Fruit fly (Drosophila melanogaster) whole organism, embryonic: ENCODE results near the gene mahe.

Experiments
- Asciz ChIP-seq: fragments of 200-800 bp; sonication (Bioruptor generic); optimal IDR thresholded peaks from 2 replicates; lab custom pipeline; 2017; ENCODE audit warnings: missing biosample characterization, mild to moderate bottlenecking, missing genetic modification characterization, missing genetic modification reagents
- Atf6 ChIP-seq: fragments of 200-800 bp; sonication (Bioruptor generic); IDR thresholded peaks from 2 replicates; pipeline ENCODE4 v1.3.6; 2022; ENCODE audit warnings: missing biosample characterization, missing genetic modification characterization
- Bteb2 ChIP-seq: fragments of 200-800 bp; sonication (Bioruptor generic); optimal IDR thresholded peaks from 2 replicates; lab custom pipeline; 2016; ENCODE audit warnings: missing biosample characterization, missing genetic modification characterization
- CG10147 ChIP-seq: fragments of 200-800 bp; sonication (Bioruptor generic); optimal IDR thresholded peaks from 2 replicates; lab custom pipeline; 2019; ENCODE audit warnings: missing biosample characterization, mild to moderate bottlenecking, missing genetic modification characterization, moderate library complexity
- CG10321 ChIP-seq: fragments of 200-800 bp; sonication (Bioruptor generic); IDR thresholded peaks from 2 replicates; pipeline ENCODE4 v1.3.6; 2022; ENCODE audit warnings: missing biosample characterization, missing genetic modification characterization
- CG10654 ChIP-seq: fragments of 200-800 bp; sonication (Bioruptor generic); optimal IDR thresholded peaks from 2 replicates; lab custom pipeline; 2016; ENCODE audit warnings: missing biosample characterization, missing genetic modification characterization
- CG10979 ChIP-seq: fragments of 200-800 bp; sonication (Bioruptor generic); optimal IDR thresholded peaks from 2 replicates; lab custom pipeline; 2018; ENCODE audit warnings: missing biosample characterization, mild to moderate bottlenecking, missing genetic modification characterization, moderate library complexity
- CG12155 ChIP-seq: fragments of 200-800 bp; sonication (Bioruptor generic); optimal IDR thresholded peaks from 3 replicates; lab custom pipeline; 2016; ENCODE audit warnings: missing biosample characterization, missing genetic modification characterization
- CG12299 ChIP-seq: fragments of 200-800 bp; sonication (Bioruptor generic); optimal IDR thresholded peaks from 2 replicates; lab custom pipeline; 2018; ENCODE audit warnings: missing biosample characterization, mild to moderate bottlenecking, missing genetic modification characterization
- CG14014 ChIP-seq: fragments of 200-800 bp; sonication (Bioruptor generic); IDR thresholded peaks from 2 replicates; pipeline ENCODE4 v1.3.6; 2022; ENCODE audit warnings: missing biosample characterization, missing genetic modification characterization
- CG14050 ChIP-seq: fragments of 200-800 bp; sonication (Bioruptor generic); IDR thresholded peaks from 3 replicates; pipeline ENCODE4 v1.3.6; 2022; ENCODE audit warnings: missing biosample characterization, missing genetic modification characterization
- CG16863 ChIP-seq: fragments of 200-800 bp; sonication (Bioruptor generic); optimal IDR thresholded peaks from 3 replicates; lab custom pipeline; 2016; ENCODE audit warnings: missing biosample characterization, missing genetic modification characterization
- CG17568 ChIP-seq: fragments of 200-800 bp; sonication (Bioruptor generic); optimal IDR thresholded peaks from 2 replicates; lab custom pipeline; 2018; ENCODE audit warnings: missing biosample characterization, mild to moderate bottlenecking, missing genetic modification characterization, moderate library complexity
- CG18619 ChIP-seq: fragments of 200-800 bp; sonication (Bioruptor generic); optimal IDR thresholded peaks from 3 replicates; lab custom pipeline; 2017; ENCODE audit warnings: missing biosample characterization, mild to moderate bottlenecking, missing genetic modification characterization
- CG33213 ChIP-seq: fragments of 200-800 bp; sonication (Bioruptor generic); optimal IDR thresholded peaks from 3 replicates; lab custom pipeline; 2016; ENCODE audit warnings: missing biosample characterization, missing genetic modification characterization
- CG3838 ChIP-seq: fragments of 200-800 bp; sonication (Bioruptor generic); optimal IDR thresholded peaks from 3 replicates; lab custom pipeline; 2016; ENCODE audit warnings: missing biosample characterization, missing genetic modification characterization
- CG4360 ChIP-seq: fragments of 200-800 bp; sonication (Bioruptor generic); IDR thresholded peaks from 2 replicates; pipeline ENCODE4 v1.3.6; 2022; ENCODE audit warnings: missing biosample characterization, missing genetic modification characterization
- CG4424 ChIP-seq: fragments of 200-800 bp; sonication (Bioruptor generic); optimal IDR thresholded peaks from 3 replicates; lab custom pipeline; 2016; ENCODE audit warnings: missing biosample characterization, missing genetic modification characterization
- CG4730 ChIP-seq: fragments of 200-800 bp; sonication (Bioruptor generic); IDR thresholded peaks from 2 replicates; pipeline ENCODE4 v1.3.6; 2022; ENCODE audit warnings: missing biosample characterization, missing genetic modification characterization
- CG4820 ChIP-seq: fragments of 200-800 bp; sonication (Bioruptor generic); optimal IDR thresholded peaks from 3 replicates; lab custom pipeline; 2016; ENCODE audit warnings: missing biosample characterization, missing genetic modification characterization
- CG6689 ChIP-seq: fragments of 200-800 bp; sonication (Bioruptor generic); IDR thresholded peaks from 2 replicates; pipeline ENCODE4 v1.3.6; 2022; ENCODE audit warnings: missing biosample characterization, missing genetic modification characterization
- CG8478 ChIP-seq: fragments of >200 bp; optimal IDR thresholded peaks from 2 replicates; lab custom pipeline; 2018
- D19B ChIP-seq: fragments of 200-800 bp; sonication (Bioruptor generic); optimal IDR thresholded peaks from 2 replicates; lab custom pipeline; 2017; ENCODE audit warnings: missing biosample characterization, mild to moderate bottlenecking, missing genetic modification characterization
- E2f1 ChIP-seq: fragments of 200-800 bp; sonication (Bioruptor generic); IDR thresholded peaks from 2 replicates; pipeline ENCODE4 v1.3.6; 2022; ENCODE audit warnings: missing biosample characterization, missing genetic modification characterization
- E2f2 ChIP-seq: fragments of 200-800 bp; sonication (Bioruptor generic); IDR thresholded peaks from 2 replicates; pipeline ENCODE4 v1.3.6; 2022; ENCODE audit warnings: missing biosample characterization, missing genetic modification characterization
- Hmr ChIP-seq: fragments of 200-800 bp; sonication (Bioruptor generic); optimal IDR thresholded peaks from 3 replicates; lab custom pipeline; 2017; ENCODE audit warnings: mild to moderate bottlenecking, missing biosample characterization, missing genetic modification reagents, missing genetic modification characterization
- Max ChIP-seq: fragments of 200-800 bp; sonication (Bioruptor generic); optimal IDR thresholded peaks from 2 replicates; lab custom pipeline; 2016; ENCODE audit warnings: missing biosample characterization, mild to moderate bottlenecking, missing genetic modification characterization
- Nf-YA ChIP-seq: fragments of 200-800 bp; sonication (Bioruptor generic); IDR thresholded peaks from 2 replicates; pipeline ENCODE4 v1.3.6; 2022; ENCODE audit warnings: missing biosample characterization, missing genetic modification characterization
- Nf-YB ChIP-seq: fragments of 200-800 bp; sonication (Bioruptor generic); optimal IDR thresholded peaks from 3 replicates; lab custom pipeline; 2019; ENCODE audit warnings: missing biosample characterization, mild to moderate bottlenecking, missing genetic modification characterization, moderate library complexity
- Pdp1 ChIP-seq, 2 experiments: fragments of 200-800 bp; sonication (Bioruptor generic); optimal IDR thresholded peaks; 3 replicates each; lab custom pipeline; 2016; ENCODE audit warnings: missing biosample characterization in 2 of 2, missing genetic modification characterization in 2 of 2, mild to moderate bottlenecking in 1 of 2, moderate library complexity in 1 of 2
- Ptx1 ChIP-seq: fragments of 200-800 bp; sonication (Bioruptor generic); IDR thresholded peaks from 2 replicates; pipeline ENCODE4 v1.3.6; 2022; ENCODE audit warnings: missing biosample characterization, missing genetic modification characterization
- Sox100B ChIP-seq: fragments of 200-800 bp; sonication (Bioruptor generic); optimal IDR thresholded peaks from 3 replicates; lab custom pipeline; 2018; ENCODE audit warnings: missing biosample characterization, mild to moderate bottlenecking, missing genetic modification characterization
- bab2 ChIP-seq: fragments of 200-800 bp; sonication (Bioruptor generic); optimal IDR thresholded peaks from 2 replicates; lab custom pipeline; 2016; ENCODE audit warnings: missing biosample characterization, missing genetic modification characterization
- cg ChIP-seq: fragments of 200-800 bp; sonication (Bioruptor generic); optimal IDR thresholded peaks from 3 replicates; lab custom pipeline; 2019; ENCODE audit warnings: missing biosample characterization, mild to moderate bottlenecking, missing genetic modification characterization, moderate library complexity
- chif ChIP-seq, 2 experiments: fragments of 200-800 bp; sonication (Bioruptor generic); optimal IDR thresholded peaks; 3 replicates each; lab custom pipeline; 2016; ENCODE audit warnings: missing biosample characterization in 2 of 2, missing genetic modification characterization in 2 of 2
- crc ChIP-seq: fragments of 200-800 bp; sonication (Bioruptor generic); optimal IDR thresholded peaks from 2 replicates; lab custom pipeline; 2016; ENCODE audit warnings: missing biosample characterization, missing genetic modification characterization
- dan ChIP-seq: fragments of 200-800 bp; sonication (Bioruptor generic); IDR thresholded peaks from 2 replicates; pipeline ENCODE4 v1.3.6; 2022; ENCODE audit warnings: missing biosample characterization, missing genetic modification characterization
- dysf ChIP-seq: fragments of 200-800 bp; sonication (Bioruptor generic); IDR thresholded peaks from 3 replicates; pipeline ENCODE4 v1.3.6; 2022; ENCODE audit warnings: missing biosample characterization, missing genetic modification characterization
- ewg ChIP-seq: fragments of 200-800 bp; sonication (Bioruptor generic); optimal IDR thresholded peaks from 3 replicates; lab custom pipeline; 2017; ENCODE audit warnings: mild to moderate bottlenecking, missing biosample characterization, missing genetic modification reagents, missing genetic modification characterization
- eyg ChIP-seq: fragments of 200-800 bp; sonication (Bioruptor generic); optimal IDR thresholded peaks from 3 replicates; lab custom pipeline; 2016; ENCODE audit warnings: missing biosample characterization, missing genetic modification characterization
- gt ChIP-seq: fragments of 200-800 bp; sonication (Bioruptor generic); IDR thresholded peaks from 2 replicates; pipeline ENCODE4 v1.3.6; 2022; ENCODE audit warnings: missing biosample characterization, missing genetic modification characterization
- hbn ChIP-seq: fragments of 200-800 bp; sonication (Bioruptor generic); IDR thresholded peaks from 2 replicates; pipeline ENCODE4 v1.3.6; 2022; ENCODE audit warnings: missing biosample characterization, missing genetic modification characterization; ENCODE audit not compliant: partially characterized antibody
- knrl ChIP-seq: fragments of 200-800 bp; sonication (Bioruptor generic); IDR thresholded peaks from 3 replicates; pipeline ENCODE4 v1.3.6; 2022; ENCODE audit warnings: missing biosample characterization, missing genetic modification characterization; ENCODE audit not compliant: partially characterized antibody
- lilli ChIP-seq: fragments of 200-800 bp; sonication (Bioruptor generic); optimal IDR thresholded peaks from 3 replicates; lab custom pipeline; 2016; ENCODE audit warnings: missing biosample characterization, missing genetic modification characterization
- prd ChIP-seq, 3 experiments: fragments of >200 bp in 2 of 3; fragments of 200-800 bp in 1 of 3; sonication (Bioruptor generic) in 1 of 3; optimal IDR thresholded peaks in 2 of 3; IDR thresholded peaks in 1 of 3; 2 replicates in 2 of 3; 3 replicates in 1 of 3; pipeline versions ENCODE4 v1.3.6 to Lab custom; 2017 to 2022; ENCODE audit warnings: missing biosample characterization in 1 of 3, missing genetic modification characterization in 1 of 3
- pzg ChIP-seq: fragments of 200-800 bp; sonication (Bioruptor generic); optimal IDR thresholded peaks from 3 replicates; lab custom pipeline; 2018; ENCODE audit warnings: missing biosample characterization, mild to moderate bottlenecking, missing genetic modification characterization, moderate library complexity
- slbo ChIP-seq: fragments of 200-800 bp; sonication (Bioruptor generic); IDR thresholded peaks from 2 replicates; pipeline ENCODE4 v1.3.6; 2022; ENCODE audit warnings: missing biosample characterization, missing genetic modification characterization
- unc-4 ChIP-seq: fragments of 200-800 bp; sonication (Bioruptor generic); IDR thresholded peaks from 2 replicates; pipeline ENCODE4 v1.3.6; 2022; ENCODE audit warnings: missing biosample characterization, missing genetic modification characterization; ENCODE audit not compliant: partially characterized antibody
- wek ChIP-seq: fragments of 200-800 bp; sonication (Bioruptor generic); optimal IDR thresholded peaks from 3 replicates; lab custom pipeline; 2018; ENCODE audit warnings: missing biosample characterization, mild to moderate bottlenecking, missing genetic modification characterization, moderate library complexity

mahe gene

dm6 chrX:7888386-7889024 is 42.7 kb downstream of the mahe start, which contains the start of gene Acat1 (continued):
- TF ChIP-seq D19B (no peak), ewg (GFP tag; lab: Kevin White, UChicago) (peak; percentile 17), CG4424 (peak; percentile 52), chif (GFP tag; optimal IDR thresholded peaks at IDR 0.05; lab: Kevin White, UChicago) (peak; percentile 8 to 38), CG10654 (peak; percentile 48), slbo (GFP tag; lab: Robert Waterston, UW) (peak; percentile 65), CG33213 (GFP tag; lab: Kevin White, UChicago) (no peak), Ptx1 (peak; percentile 72), CG4820 (GFP tag; lab: Kevin White, UChicago) (peak; percentile 34), CG17568 (GFP tag; lab: Kevin White, UChicago) (no peak), CG4730 (peak; percentile 36; the same call in 1 of the 2 replicates), lilli (GFP tag; lab: Kevin White, UChicago) (peak; percentile 80), CG8478 (lab: Kevin White, UChicago) (no peak), crc (GFP tag; lab: Kevin White, UChicago) (peak; percentile 1), unc-4 (peak; percentile 50; the same call in 1 of the 2 replicates), hbn (GFP tag; lab: Robert Waterston, UW) (peak; percentile 18; the same call in 1 of the 2 replicates), prd (optimal IDR thresholded peaks at IDR 0.05; lab: Kevin White, UChicago) (no peak), prd (GFP tag; IDR thresholded peaks at IDR 0.05; lab: Robert Waterston, UW) (peak; percentile 72), Pdp1 (GFP tag; optimal IDR thresholded peaks at IDR 0.05; lab: Kevin White, UChicago) (peak; percentile 48 to 100), CG14014 (GFP tag; lab: Robert Waterston, UW) (peak; percentile 18; the same call in 1 of the 2 replicates), CG16863 (GFP tag; lab: Kevin White, UChicago) (no peak), gt (GFP tag; lab: Robert Waterston, UW) (no peak), CG4360 (GFP tag; lab: Robert Waterston, UW) (no peak), CG14050 (GFP tag; lab: Robert Waterston, UW) (no peak; the same call in 2 of the 3 replicates), Hmr (GFP tag; lab: Kevin White, UChicago) (peak; percentile 59), eyg (no peak), Asciz (GFP tag; lab: Kevin White, UChicago) (peak; percentile 56), E2f2 (GFP tag; lab: Robert Waterston, UW) (peak; percentile 49; the same call in 1 of the 2 replicates), CG10979 (tag; lab: Kevin White, UChicago) (peak; percentile 39), dan (GFP tag; lab: Robert Waterston, UW) (no peak), CG12299 (tag; lab: Kevin White, UChicago) (peak; percentile 8), CG10147 (GFP tag; lab: Kevin White, UChicago) (no peak), pzg (GFP tag; lab: Kevin White, UChicago) (peak; percentile 50), bab2 (peak; percentile 35), Sox100B (GFP tag; lab: Kevin White, UChicago) (no peak), Max (GFP tag; lab: Kevin White, UChicago) (peak; percentile 54), dysf (0 out of 3 replicates have a peak, but pooled peaks have one; percentile 20), Nf-YA (GFP tag; lab: Robert Waterston, UW) (0 out of 2 replicates have a peak, but pooled peaks have one; percentile 11), knrl (GFP tag; lab: Robert Waterston, UW) (peak; percentile 35; the same call in 1 of the 3 replicates), E2f1 (GFP tag; lab: Robert Waterston, UW) (peak; percentile 22; the same call in 1 of the 2 replicates), Atf6 (no peak; the same call in 1 of the 2 replicates), cg (no peak), CG12155 (GFP tag; lab: Kevin White, UChicago) (peak; percentile 65), Bteb2 (GFP tag; lab: Kevin White, UChicago) (peak; percentile 38), CG18619 (GFP tag; lab: Kevin White, UChicago) (peak; percentile 15), CG10321 (GFP tag; lab: Robert Waterston, UW) (no peak), wek (GFP tag; lab: Kevin White, UChicago) (no peak), CG6689 (GFP tag; lab: Robert Waterston, UW) (peak; percentile 66), Nf-YB (GFP tag; lab: Kevin White, UChicago) (peak; percentile 39), CG3838 (GFP tag; lab: Kevin White, UChicago) (no peak)
